Fruit fly (Drosophila melanogaster) whole organism, wandering third instar larva: Measurements from ENCODE around the gene Sem1.

ENCODE experiments used
- CG9705 ChIP-seq: fragments of 200-800 bp; sonication (Bioruptor generic); optimal IDR thresholded peaks from 2 replicates; lab custom pipeline; 2018; ENCODE audit warnings: missing biosample characterization, mild to moderate bottlenecking, missing genetic modification characterization
- N ChIP-seq: fragments of >200 bp; optimal IDR thresholded peaks from 2 replicates; lab custom pipeline; 2018; ENCODE audit warnings: missing biosample characterization, missing external identifiers, missing genetic modification characterization
- OdsH ChIP-seq: fragments of 200-800 bp; sonication (Bioruptor generic); optimal IDR thresholded peaks from 2 replicates; lab custom pipeline; 2016; ENCODE audit warnings: missing biosample characterization, mild to moderate bottlenecking, missing genetic modification characterization
- Rel ChIP-seq, 2 experiments: fragments of 200-800 bp; sonication (Bioruptor generic) in 1 of 2; optimal IDR thresholded peaks; 2 replicates in 1 of 2; 3 replicates in 1 of 2; lab custom pipeline; 2016 to 2019; ENCODE audit warnings: mild to moderate bottlenecking in 2 of 2, missing biosample characterization in 2 of 2, missing genetic modification characterization in 2 of 2, moderate library complexity in 1 of 2
- dl ChIP-seq, 2 experiments: fragments of 175-275, 200-275 bp in 1 of 2; fragments of 200-275 bp in 1 of 2; sonication (Bioruptor generic); optimal IDR thresholded peaks; lab custom pipeline; 2018; ENCODE audit warnings: mild to moderate bottlenecking in 2 of 2, missing biosample characterization in 2 of 2, missing genetic modification characterization in 2 of 2, moderate library complexity in 2 of 2; ENCODE audit not compliant: partially characterized antibody in 2 of 2, insufficient read depth in 1 of 2
- dmrt93B ChIP-seq: fragments of 200-800 bp; sonication (Bioruptor generic); optimal IDR thresholded peaks from 2 replicates; lab custom pipeline; 2018; ENCODE audit warnings: missing biosample characterization, mild to moderate bottlenecking, missing genetic modification characterization
- fru ChIP-seq: fragments of 200-800 bp; sonication (Bioruptor generic); optimal IDR thresholded peaks from 3 replicates; lab custom pipeline; 2016; ENCODE audit warnings: missing biosample characterization, mild to moderate bottlenecking, missing genetic modification characterization
- jim ChIP-seq: fragments of 175-275, 200-325 bp; sonication (Bioruptor generic); optimal IDR thresholded peaks from 2 replicates; lab custom pipeline; 2016; ENCODE audit warnings: missing biosample characterization, mild to moderate bottlenecking, missing genetic modification characterization
- pan ChIP-seq: fragments of >200 bp; optimal IDR thresholded peaks from 2 replicates; lab custom pipeline; 2017
- sage ChIP-seq: fragments of 200-800 bp; sonication (Bioruptor generic); optimal IDR thresholded peaks from 2 replicates; lab custom pipeline; 2016; ENCODE audit warnings: missing biosample characterization, mild to moderate bottlenecking, missing genetic modification characterization
- usp ChIP-seq: fragments of >200 bp; optimal IDR thresholded peaks from 2 replicates; lab custom pipeline; 2017; ENCODE audit warnings: missing biosample characterization, missing genetic modification characterization

dm6 chr2L:7060751-7061150 is 3.0 kb upstream of the Sem1 start, which contains the start of gene Mst27D:
- TF ChIP-seq pan (lab: Kevin White, UChicago) (no peak), jim (GFP tag; lab: Kevin White, UChicago) (no peak), Rel (GFP tag; optimal IDR thresholded peaks at IDR 0.05; lab: Kevin White, UChicago) (no peak), Rel (tag; optimal IDR thresholded peaks at IDR 0.05; lab: Kevin White, UChicago) (no peak), usp (no peak), N (GFP tag; lab: Kevin White, UChicago) (no peak), dmrt93B (GFP tag; lab: Kevin White, UChicago) (no peak), OdsH (GFP tag; lab: Kevin White, UChicago) (no peak), dl (GFP tag; optimal IDR thresholded peaks at IDR 0.05; lab: Kevin White, UChicago; ENCODE audit: insufficient read depth in 1 of 2, partially characterized antibody in 2 of 2) (no peak), CG9705 (no peak), fru (GFP tag; lab: Kevin White, UChicago) (no peak), sage (GFP tag; lab: Kevin White, UChicago) (no peak)
